Fruit fly (Drosophila melanogaster): Measurements from ENCODE around the gene pum.

The pum gene

dm6 chr3R:9055119-9056105 is 182.1 kb downstream of the pum start (continued):
- TF ChIP-seq peb (GFP tag; IDR thresholded peaks at IDR 0.05) (no peak), chm (GFP tag; IDR thresholded peaks at IDR 0.05) (no peak), ssp (GFP tag; IDR thresholded peaks at IDR 0.05) (no peak), dpn (GFP tag; optimal IDR thresholded peaks at IDR 0.05) (peak; percentile 85 to 92), CG9817 (tag; optimal IDR thresholded peaks at IDR 0.05) (peak; percentile 92), BtbVII (GFP tag; optimal IDR thresholded peaks at IDR 0.05) (peak; percentile 96), ranshi (GFP tag; IDR thresholded peaks at IDR 0.05) (no peak), CG9797 (GFP tag; optimal IDR thresholded peaks at IDR 0.05) (peak; percentile 11), CG4707 (GFP tag; optimal IDR thresholded peaks at IDR 0.05) (peak; percentile 84), ac (GFP tag; optimal IDR thresholded peaks at IDR 0.05) (peak; percentile 38), CG3726 (GFP tag; IDR thresholded peaks at IDR 0.05) (no peak), emc (GFP tag; optimal IDR thresholded peaks at IDR 0.05) (peak; percentile 60), CG10366 (GFP tag; IDR thresholded peaks at IDR 0.05) (no peak), CG31224 (GFP tag; IDR thresholded peaks at IDR 0.05) (no peak), CG2712 (tag; optimal IDR thresholded peaks at IDR 0.05) (peak; percentile 95), CG4404 (GFP tag; IDR thresholded peaks at IDR 0.05) (no peak), Hr51 (GFP tag; optimal IDR thresholded peaks at IDR 0.05) (peak; percentile 66 to 95), odd (GFP tag; optimal IDR thresholded peaks at IDR 0.05) (peak; percentile 84), ERR (GFP tag; optimal IDR thresholded peaks at IDR 0.05) (peak; percentile 42), ewg (GFP tag; optimal IDR thresholded peaks at IDR 0.05) (peak; percentile 72), ap (GFP tag; IDR thresholded peaks at IDR 0.05) (no peak), ci (GFP tag; IDR thresholded peaks at IDR 0.05) (no peak), Rfx (GFP tag; IDR thresholded peaks at IDR 0.05) (no peak), CG2875 (GFP tag; optimal IDR thresholded peaks at IDR 0.05) (peak; percentile 79), Max (GFP tag; optimal IDR thresholded peaks at IDR 0.05) (peak; percentile 86), CG9876 (GFP tag; optimal IDR thresholded peaks at IDR 0.05) (peak; percentile 79), Elba2 (GFP tag; optimal IDR thresholded peaks at IDR 0.05) (peak; percentile 3), tup (GFP tag; optimal IDR thresholded peaks at IDR 0.05) (peak; percentile 70), pum (GFP tag; optimal IDR thresholded peaks at IDR 0.05) (peak; percentile 61), CrebB (tag; optimal IDR thresholded peaks at IDR 0.05) (peak; percentile 95), so (GFP tag; IDR thresholded peaks at IDR 0.05) (no peak), CG12299 (tag; optimal IDR thresholded peaks at IDR 0.05) (peak; percentile 93), CG15601 (tag; optimal IDR thresholded peaks at IDR 0.05) (peak; percentile 93), tna (GFP tag; IDR thresholded peaks at IDR 0.05; ENCODE audit: partially characterized antibody) (no peak), CG15696 (tag; optimal IDR thresholded peaks at IDR 0.05) (peak; percentile 77), trem (tag; optimal IDR thresholded peaks at IDR 0.05) (peak; percentile 90), ind (GFP tag; optimal IDR thresholded peaks at IDR 0.05) (peak; percentile 93), CG9932 (GFP tag; IDR thresholded peaks at IDR 0.05) (no peak), btn (GFP tag; optimal IDR thresholded peaks at IDR 0.05) (peak; percentile 14), CG6689 (GFP tag; IDR thresholded peaks at IDR 0.05) (no peak), salm (tag; optimal IDR thresholded peaks at IDR 0.05) (peak; percentile 88), CG1647 (GFP tag; optimal IDR thresholded peaks at IDR 0.05) (peak; percentile 31), dmrt11E (tag; optimal IDR thresholded peaks at IDR 0.05) (peak; percentile 86), CG2678 (tag; optimal IDR thresholded peaks at IDR 0.05) (peak; percentile 98), fu2 (GFP tag; optimal IDR thresholded peaks at IDR 0.05) (peak; percentile 69), Jarid2 (GFP tag; optimal IDR thresholded peaks at IDR 0.05) (peak; percentile 72), Dp (GFP tag; optimal IDR thresholded peaks at IDR 0.05) (no peak), CG3281 (GFP tag; optimal IDR thresholded peaks at IDR 0.05) (peak; percentile 96), E2f2 (GFP tag; IDR thresholded peaks at IDR 0.05) (no peak)
